Fruit fly (Drosophila melanogaster) whole organism, wandering third instar larva: Measurements from ENCODE around the gene Sar1.
A peak's percentile ranks its signal among the peaks of the same experiment; 100 is the strongest.

Experiments
- Abd-B ChIP-seq: fragments of >200 bp; optimal IDR thresholded peaks from 2 replicates; lab custom pipeline; 2017; ENCODE audit warnings: missing biosample characterization, missing genetic modification characterization
- CG32264 ChIP-seq: fragments of 200-800 bp; sonication (Bioruptor generic); optimal IDR thresholded peaks from 2 replicates; lab custom pipeline; 2016; ENCODE audit warnings: missing biosample characterization, missing genetic modification characterization
- CG9705 ChIP-seq: fragments of 200-800 bp; sonication (Bioruptor generic); optimal IDR thresholded peaks from 2 replicates; lab custom pipeline; 2018; ENCODE audit warnings: missing biosample characterization, mild to moderate bottlenecking, missing genetic modification characterization
- CrebA ChIP-seq: fragments of 200-800 bp; sonication (Bioruptor generic); optimal IDR thresholded peaks from 2 replicates; lab custom pipeline; 2016; ENCODE audit warnings: missing biosample characterization, mild to moderate bottlenecking, missing genetic modification characterization, borderline replicate concordance
- Dfd ChIP-seq: fragments of >200 bp; optimal IDR thresholded peaks from 2 replicates; lab custom pipeline; 2017; ENCODE audit warnings: missing biosample characterization, missing genetic modification characterization
- Dif ChIP-seq: fragments of 200-275, 200-300 bp; sonication (Bioruptor generic); optimal IDR thresholded peaks from 2 replicates; lab custom pipeline; 2018; ENCODE audit warnings: missing biosample characterization, missing genetic modification characterization; ENCODE audit not compliant: partially characterized antibody
- GATAd ChIP-seq: sonication (Bioruptor generic); optimal IDR thresholded peaks from 2 replicates; lab custom pipeline; 2016; ENCODE audit warnings: missing biosample characterization, missing genetic modification characterization
- HLH106 ChIP-seq: fragments of 200-800 bp; optimal IDR thresholded peaks from 3 replicates; lab custom pipeline; 2019; ENCODE audit warnings: missing biosample characterization, mild to moderate bottlenecking, missing genetic modification characterization, moderate library complexity
- Hnf4 ChIP-seq: fragments of 200-800 bp; sonication (Bioruptor generic); optimal IDR thresholded peaks from 2 replicates; lab custom pipeline; 2016; ENCODE audit warnings: missing biosample characterization, mild to moderate bottlenecking, missing genetic modification characterization
- Hr78 ChIP-seq: fragments of >200 bp; optimal IDR thresholded peaks from 2 replicates; lab custom pipeline; 2017; ENCODE audit warnings: missing biosample characterization, missing genetic modification characterization
- Hr83 ChIP-seq: fragments of 200-300 bp; sonication (Bioruptor generic); optimal IDR thresholded peaks from 2 replicates; lab custom pipeline; 2016; ENCODE audit warnings: missing biosample characterization, mild to moderate bottlenecking, missing genetic modification characterization, moderate library complexity; ENCODE audit not compliant: poor library complexity, severe bottlenecking
- Jra ChIP-seq: sonication (Bioruptor generic); optimal IDR thresholded peaks from 2 replicates; lab custom pipeline; 2016; ENCODE audit warnings: missing biosample characterization, missing genetic modification characterization
- Mio ChIP-seq: sonication (Bioruptor generic); optimal IDR thresholded peaks from 2 replicates; lab custom pipeline; 2016; ENCODE audit warnings: missing biosample characterization, missing genetic modification characterization
- Myc ChIP-seq: fragments of >200 bp; optimal IDR thresholded peaks from 2 replicates; lab custom pipeline; 2017
- N ChIP-seq: fragments of >200 bp; optimal IDR thresholded peaks from 2 replicates; lab custom pipeline; 2018; ENCODE audit warnings: missing biosample characterization, missing external identifiers, missing genetic modification characterization
- OdsH ChIP-seq: fragments of 200-800 bp; sonication (Bioruptor generic); optimal IDR thresholded peaks from 2 replicates; lab custom pipeline; 2016; ENCODE audit warnings: missing biosample characterization, mild to moderate bottlenecking, missing genetic modification characterization
- Rel ChIP-seq, 2 experiments: fragments of 200-800 bp; sonication (Bioruptor generic) in 1 of 2; optimal IDR thresholded peaks; 2 replicates in 1 of 2; 3 replicates in 1 of 2; lab custom pipeline; 2016 to 2019; ENCODE audit warnings: mild to moderate bottlenecking in 2 of 2, missing biosample characterization in 2 of 2, missing genetic modification characterization in 2 of 2, moderate library complexity in 1 of 2
- Sp1 ChIP-seq: fragments of 200-800 bp; sonication (Bioruptor generic); optimal IDR thresholded peaks from 3 replicates; lab custom pipeline; 2019; ENCODE audit warnings: missing biosample characterization, mild to moderate bottlenecking, missing genetic modification characterization, moderate library complexity
- Vsx2 ChIP-seq: fragments of 200-300, 225-300 bp; sonication (Bioruptor generic); optimal IDR thresholded peaks from 2 replicates; lab custom pipeline; 2018; ENCODE audit warnings: missing biosample characterization, missing genetic modification characterization; ENCODE audit not compliant: partially characterized antibody
- br ChIP-seq: fragments of 200-800 bp; sonication (Bioruptor generic); optimal IDR thresholded peaks from 2 replicates; lab custom pipeline; 2016; ENCODE audit warnings: missing biosample characterization, missing genetic modification characterization
- brk ChIP-seq: fragments of 200-800 bp; sonication (Bioruptor generic); optimal IDR thresholded peaks from 2 replicates; lab custom pipeline; 2016; ENCODE audit warnings: missing biosample characterization, mild to moderate bottlenecking, missing genetic modification characterization
- dl ChIP-seq, 2 experiments: fragments of 175-275, 200-275 bp in 1 of 2; fragments of 200-275 bp in 1 of 2; sonication (Bioruptor generic); optimal IDR thresholded peaks; lab custom pipeline; 2018; ENCODE audit warnings: mild to moderate bottlenecking in 2 of 2, missing biosample characterization in 2 of 2, missing genetic modification characterization in 2 of 2, moderate library complexity in 2 of 2; ENCODE audit not compliant: partially characterized antibody in 2 of 2, insufficient read depth in 1 of 2
- dmrt93B ChIP-seq: fragments of 200-800 bp; sonication (Bioruptor generic); optimal IDR thresholded peaks from 2 replicates; lab custom pipeline; 2018; ENCODE audit warnings: missing biosample characterization, mild to moderate bottlenecking, missing genetic modification characterization
- dsf ChIP-seq: sonication (Bioruptor generic); optimal IDR thresholded peaks from 2 replicates; lab custom pipeline; 2016; ENCODE audit warnings: missing biosample characterization, missing genetic modification characterization, borderline replicate concordance
- ey ChIP-seq: fragments of 200-800 bp; sonication (Bioruptor generic); optimal IDR thresholded peaks from 2 replicates; lab custom pipeline; 2016; ENCODE audit warnings: missing biosample characterization, missing genetic modification characterization
- foxo ChIP-seq, 2 experiments: fragments of 200-800 bp; sonication (Bioruptor generic); optimal IDR thresholded peaks; 2 replicates in 1 of 2; 3 replicates in 1 of 2; lab custom pipeline; 2016 to 2017; ENCODE audit warnings: missing biosample characterization in 2 of 2, missing genetic modification characterization in 2 of 2
- fru ChIP-seq: fragments of 200-800 bp; sonication (Bioruptor generic); optimal IDR thresholded peaks from 3 replicates; lab custom pipeline; 2016; ENCODE audit warnings: missing biosample characterization, mild to moderate bottlenecking, missing genetic modification characterization
- h ChIP-seq: fragments of 200-800 bp; sonication (Bioruptor generic); optimal IDR thresholded peaks from 3 replicates; lab custom pipeline; 2016; ENCODE audit warnings: missing biosample characterization, mild to moderate bottlenecking, missing genetic modification characterization
- jim ChIP-seq: fragments of 175-275, 200-325 bp; sonication (Bioruptor generic); optimal IDR thresholded peaks from 2 replicates; lab custom pipeline; 2016; ENCODE audit warnings: missing biosample characterization, mild to moderate bottlenecking, missing genetic modification characterization
- lola ChIP-seq: fragments of >200 bp; optimal IDR thresholded peaks from 2 replicates; lab custom pipeline; 2017; ENCODE audit warnings: missing biosample characterization, missing genetic modification characterization
- pan ChIP-seq: fragments of >200 bp; optimal IDR thresholded peaks from 2 replicates; lab custom pipeline; 2017
- psq ChIP-seq: fragments of 200-800 bp; sonication (Bioruptor generic); optimal IDR thresholded peaks from 3 replicates; lab custom pipeline; 2017; ENCODE audit warnings: missing biosample characterization, mild to moderate bottlenecking, missing genetic modification characterization, moderate library complexity
- rgr ChIP-seq: fragments of 200-800 bp; sonication (Bioruptor generic); optimal IDR thresholded peaks from 3 replicates; lab custom pipeline; 2016; ENCODE audit warnings: missing biosample characterization, mild to moderate bottlenecking, missing genetic modification characterization
- sage ChIP-seq: fragments of 200-800 bp; sonication (Bioruptor generic); optimal IDR thresholded peaks from 2 replicates; lab custom pipeline; 2016; ENCODE audit warnings: missing biosample characterization, mild to moderate bottlenecking, missing genetic modification characterization
- sv ChIP-seq: fragments of 200-800 bp; sonication (Bioruptor generic); optimal IDR thresholded peaks from 3 replicates; lab custom pipeline; 2016; ENCODE audit warnings: missing biosample characterization, missing genetic modification characterization
- tai ChIP-seq: sonication (Bioruptor generic); optimal IDR thresholded peaks from 2 replicates; lab custom pipeline; 2016; ENCODE audit warnings: missing biosample characterization, missing genetic modification characterization
- usp ChIP-seq: fragments of >200 bp; optimal IDR thresholded peaks from 2 replicates; lab custom pipeline; 2017; ENCODE audit warnings: missing biosample characterization, missing genetic modification characterization
- woc ChIP-seq: sonication (Bioruptor generic); optimal IDR thresholded peaks from 2 replicates; lab custom pipeline; 2016; ENCODE audit warnings: missing biosample characterization, mild to moderate bottlenecking, missing genetic modification characterization

Sar1 gene

DNA sequence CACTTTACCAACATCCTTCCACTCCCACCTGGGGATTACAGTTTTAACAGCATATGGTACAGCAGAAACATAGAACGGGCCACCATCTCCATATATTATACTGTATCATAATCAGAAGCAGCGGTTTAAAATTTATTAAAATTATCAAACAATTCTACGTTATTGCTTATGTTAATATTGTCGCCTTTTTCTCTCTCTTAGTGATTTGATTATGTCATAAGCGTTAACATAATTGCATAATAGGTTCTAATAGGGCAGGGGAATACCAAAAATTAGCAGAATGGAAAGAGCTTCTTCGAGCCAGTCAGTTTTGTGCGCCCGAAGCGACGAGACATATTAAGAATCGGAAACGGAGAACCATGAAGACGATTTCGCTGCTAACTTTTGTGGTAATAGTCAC, 24.8 kb upstream of the Sar1 start, which contains the start of gene CG13862:
TSS of gene CG13862 (plus strand) at position 301 of the 400 bp plus-strand sequence.
- TF ChIP-seq Dfd (GFP tag; lab: Kevin White, UChicago) (no peak), h (GFP tag; lab: Kevin White, UChicago) (no peak), Mio (no peak), psq (no peak), CG9705 (GFP tag; lab: Kevin White, UChicago) (no peak), HLH106 (no peak), pan (lab: Kevin White, UChicago) (no peak), CG32264 (GFP tag; lab: Kevin White, UChicago) (no peak), N (GFP tag; lab: Kevin White, UChicago) (no peak), Rel (GFP tag; optimal IDR thresholded peaks at IDR 0.05; lab: Kevin White, UChicago) (no peak), Rel (tag; optimal IDR thresholded peaks at IDR 0.05; lab: Kevin White, UChicago) (no peak), Vsx2 (GFP tag; lab: Kevin White, UChicago) (no peak), br (GFP tag; lab: Kevin White, UChicago) (no peak), Dif (GFP tag; lab: Kevin White, UChicago) (no peak), dl (GFP tag; optimal IDR thresholded peaks at IDR 0.05; lab: Kevin White, UChicago; ENCODE audit: insufficient read depth in 1 of 2, partially characterized antibody in 2 of 2) (no peak), usp (no peak), Myc (lab: Kevin White, UChicago) (no peak), dsf (no peak), woc (GFP tag; lab: Kevin White, UChicago) (no peak), dmrt93B (GFP tag; lab: Kevin White, UChicago) (no peak), tai (GFP tag; lab: Kevin White, UChicago) (no peak)

DNA sequence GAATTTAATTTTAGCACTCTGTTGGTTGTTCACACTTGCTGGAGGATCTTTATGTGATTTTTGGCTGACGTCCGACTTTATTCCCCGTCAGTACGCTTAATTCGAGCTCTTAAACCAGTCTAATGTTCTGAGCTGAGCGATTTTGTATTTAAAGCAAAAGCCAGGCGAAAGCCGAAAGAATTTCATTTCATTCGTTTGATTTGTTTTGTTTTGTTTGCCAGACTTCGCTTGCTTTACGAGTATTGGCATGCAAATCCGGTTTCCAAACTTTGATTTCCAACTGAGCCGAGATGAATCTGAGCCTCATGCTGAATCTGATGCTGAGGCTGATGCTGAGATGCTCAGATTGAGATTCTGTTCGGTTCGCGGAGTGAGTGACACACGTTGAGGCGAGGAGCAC, 22.4 kb upstream of the Sar1 start, which contains the start of gene CG5391:
TSS of gene CG5391 (minus strand) at position 101 of the 400 bp plus-strand sequence.
- TF ChIP-seq CG32264 (GFP tag; lab: Kevin White, UChicago) (no peak), OdsH (no peak), Mio (no peak), jim (no peak), sage (GFP tag; lab: Kevin White, UChicago) (no peak), rgr (no peak), N (GFP tag; lab: Kevin White, UChicago) (no peak), Myc (lab: Kevin White, UChicago) (no peak), pan (lab: Kevin White, UChicago) (no peak), Hr83 (no peak), usp (no peak), brk (GFP tag; lab: Kevin White, UChicago) (no peak)
- TF ChIP-seq, all 38 proteins: peak for 0

DNA sequence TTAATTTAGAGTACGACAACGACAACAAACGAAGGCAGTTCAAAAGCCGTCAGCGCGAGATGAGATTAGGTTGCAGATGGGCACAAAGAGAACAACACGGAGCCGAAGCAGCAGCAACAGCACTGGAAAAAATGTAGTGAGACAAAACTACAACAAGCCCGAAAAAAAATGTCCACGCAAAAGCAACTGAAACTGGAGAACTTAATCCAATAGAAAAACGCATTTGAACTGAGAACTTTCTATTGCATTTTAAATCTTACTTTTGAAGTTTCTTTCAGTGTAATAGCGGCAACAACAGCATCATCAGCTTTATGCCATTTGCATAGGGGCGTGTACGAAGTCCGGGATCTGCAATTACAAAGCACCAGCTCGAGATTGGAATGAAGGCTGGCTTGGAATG, 17.0 kb upstream of the Sar1 start:
- TF ChIP-seq Jra (GFP tag; lab: Kevin White, UChicago), result no peak
- TF ChIP-seq Mio, result no peak
- peak; percentile 62 for TF ChIP-seq Sp1 (GFP tag; lab: Kevin White, UChicago)
- no peak for TF ChIP-seq dl (GFP tag; optimal IDR thresholded peaks at IDR 0.05; lab: Kevin White, UChicago; ENCODE audit: insufficient read depth in 1 of 2, partially characterized antibody in 2 of 2)
- TF ChIP-seq foxo (GFP tag; optimal IDR thresholded peaks at IDR 0.05; lab: Kevin White, UChicago), result peak in 1 of 2 experiments; percentile 64
- TF ChIP-seq Dif (GFP tag; lab: Kevin White, UChicago), result no peak
- TF ChIP-seq Hnf4 (GFP tag; lab: Kevin White, UChicago), result peak; percentile 55
- no peak for TF ChIP-seq sv (GFP tag; lab: Kevin White, UChicago)
- no peak for TF ChIP-seq sage (GFP tag; lab: Kevin White, UChicago)
- TF ChIP-seq ey (GFP tag; lab: Kevin White, UChicago), result peak; percentile 65
- TF ChIP-seq br (GFP tag; lab: Kevin White, UChicago), result peak; percentile 64
- no peak for TF ChIP-seq brk (GFP tag; lab: Kevin White, UChicago)
- TF ChIP-seq fru (GFP tag; lab: Kevin White, UChicago), result peak; percentile 57
- peak; percentile 17 for TF ChIP-seq CG9705 (GFP tag; lab: Kevin White, UChicago)
- TF ChIP-seq rgr, result peak; percentile 47
- no peak for TF ChIP-seq dsf
- no peak for TF ChIP-seq jim
- no peak for TF ChIP-seq Dfd (GFP tag; lab: Kevin White, UChicago)
- TF ChIP-seq Vsx2 (GFP tag; lab: Kevin White, UChicago), result no peak
- TF ChIP-seq Rel (GFP tag; optimal IDR thresholded peaks at IDR 0.05; lab: Kevin White, UChicago), result no peak
- TF ChIP-seq Rel (tag; optimal IDR thresholded peaks at IDR 0.05; lab: Kevin White, UChicago), result no peak
- TF ChIP-seq Hr83, result no peak
- TF ChIP-seq tai (GFP tag; lab: Kevin White, UChicago), result peak; percentile 33
- TF ChIP-seq CG32264 (GFP tag; lab: Kevin White, UChicago), result no peak
- peak; percentile 27 for TF ChIP-seq psq
- no peak for TF ChIP-seq pan (lab: Kevin White, UChicago)
- TF ChIP-seq CrebA, result no peak
- TF ChIP-seq GATAd, result no peak
- TF ChIP-seq h (GFP tag; lab: Kevin White, UChicago), result peak; percentile 71
- TF ChIP-seq lola (GFP tag; lab: Kevin White, UChicago), result no peak
- no peak for TF ChIP-seq usp
- TF ChIP-seq dmrt93B (GFP tag; lab: Kevin White, UChicago), result no peak
- TF ChIP-seq Myc (lab: Kevin White, UChicago), result no peak
- TF ChIP-seq HLH106, result peak; percentile 64
- TF ChIP-seq N (GFP tag; lab: Kevin White, UChicago), result no peak
- peak; percentile 16 for TF ChIP-seq woc (GFP tag; lab: Kevin White, UChicago)
- peak; percentile 46 for TF ChIP-seq OdsH
- TF ChIP-seq Hr78 (GFP tag; lab: Kevin White, UChicago), result no peak
- TF ChIP-seq Abd-B, result no peak
